Fruit fly (Drosophila melanogaster): ENCODE measurements around the gene Cyp9f2.

dm6 chr3R:12382563-12382962 lies 23.3 kb downstream of the Cyp9f2 start, which contains the start of gene CG10035:
- TF ChIP-seq CG8478 (optimal IDR thresholded peaks at IDR 0.05), result no peak
- TF ChIP-seq CTCF (optimal IDR thresholded peaks at IDR 0.05), result no peak
